Worm (Caenorhabditis elegans) whole organism, late embryonic: ENCODE data around the gene F41G3.18.
A peak's percentile ranks its signal among the peaks of the same experiment; 100 is the strongest.

Source experiments
- C08G9.2 ChIP-seq: sonication (generic microtip); optimal IDR thresholded peaks from 2 replicates; lab custom pipeline; 2016; ENCODE audit warnings: mild to moderate bottlenecking, missing genetic modification characterization, moderate library complexity, missing compliant biosample characterization
- C38D4.7 ChIP-seq: fragments of 200-800 bp; sonication (Bioruptor generic); optimal IDR thresholded peaks from 2 replicates; lab custom pipeline; 2018; ENCODE audit warnings: mild to moderate bottlenecking, missing genetic modification characterization, moderate library complexity, missing compliant biosample characterization
- K02D7.2 ChIP-seq: sonication (generic microtip); optimal IDR thresholded peaks from 2 replicates; lab custom pipeline; 2017; ENCODE audit warnings: mild to moderate bottlenecking, missing genetic modification characterization, missing compliant biosample characterization
- K09A11.1 ChIP-seq: sonication (generic microtip); optimal IDR thresholded peaks from 2 replicates; lab custom pipeline; 2017; ENCODE audit warnings: antibody characterized with exemption, mild to moderate bottlenecking, missing genetic modification characterization, missing compliant biosample characterization; ENCODE audit not compliant: insufficient read depth
- T23F11.4 ChIP-seq: fragments of 200-800 bp; sonication (Bioruptor generic); optimal IDR thresholded peaks from 2 replicates; lab custom pipeline; 2018; ENCODE audit warnings: mild to moderate bottlenecking, missing genetic modification characterization, missing compliant biosample characterization
- Y22D7AL.16 ChIP-seq: sonication (generic microtip); optimal IDR thresholded peaks from 2 replicates; lab custom pipeline; 2016; ENCODE audit warnings: missing genetic modification characterization, missing compliant biosample characterization
- ama-1 ChIP-seq: fragments of 150-350 bp; optimal IDR thresholded peaks from 2 replicates; lab custom pipeline; 2014
- ceh-19 ChIP-seq: fragments of 200-800 bp; sonication (Bioruptor generic); optimal IDR thresholded peaks from 2 replicates; lab custom pipeline; 2018; ENCODE audit warnings: mild to moderate bottlenecking, missing genetic modification characterization, missing compliant biosample characterization
- ceh-2 ChIP-seq: sonication (generic microtip); optimal IDR thresholded peaks from 2 replicates; lab custom pipeline; 2016; ENCODE audit warnings: missing genotype, missing genetic modification characterization, missing compliant biosample characterization
- ceh-22 ChIP-seq: sonication (generic microtip); optimal IDR thresholded peaks from 2 replicates; lab custom pipeline; 2017; ENCODE audit warnings: missing biosample characterization, missing genetic modification characterization
- ceh-24 ChIP-seq: sonication (generic microtip); optimal IDR thresholded peaks from 2 replicates; lab custom pipeline; 2016; ENCODE audit warnings: mild to moderate bottlenecking, missing genetic modification characterization, missing compliant biosample characterization
- ceh-30 ChIP-seq: fragments of 150-350 bp; optimal IDR thresholded peaks from 2 replicates; lab custom pipeline; 2014; ENCODE audit warnings: missing biosample characterization, missing genetic modification characterization
- ceh-31 ChIP-seq: sonication (generic microtip); optimal IDR thresholded peaks from 2 replicates; lab custom pipeline; 2016; ENCODE audit warnings: missing genetic modification characterization, missing compliant biosample characterization
- ceh-48 ChIP-seq: sonication (generic microtip); optimal IDR thresholded peaks from 2 replicates; lab custom pipeline; 2016; ENCODE audit warnings: missing genetic modification characterization, inconsistent platforms, missing compliant biosample characterization
- ceh-9 ChIP-seq: sonication (generic microtip); optimal IDR thresholded peaks from 2 replicates; lab custom pipeline; 2016; ENCODE audit warnings: mild to moderate bottlenecking, missing genetic modification characterization, inconsistent platforms, missing compliant biosample characterization
- che-1 ChIP-seq: sonication (generic microtip); optimal IDR thresholded peaks from 2 replicates; lab custom pipeline; 2016; ENCODE audit warnings: mild to moderate bottlenecking, missing genetic modification characterization, missing compliant biosample characterization
- dmd-4 ChIP-seq: sonication (generic microtip); optimal IDR thresholded peaks from 2 replicates; lab custom pipeline; 2016; ENCODE audit warnings: borderline replicate concordance, missing genetic modification characterization, missing compliant biosample characterization
- dve-1 ChIP-seq: sonication (generic microtip); optimal IDR thresholded peaks from 2 replicates; lab custom pipeline; 2017; ENCODE audit warnings: antibody characterized with exemption, mild to moderate bottlenecking, missing genetic modification characterization, missing compliant biosample characterization
- elt-2 ChIP-seq: sonication (generic microtip); optimal IDR thresholded peaks from 2 replicates; lab custom pipeline; 2016; ENCODE audit warnings: missing genetic modification reagents, missing genetic modification characterization, missing compliant biosample characterization
- ets-4 ChIP-seq: sonication (generic microtip); optimal IDR thresholded peaks from 2 replicates; lab custom pipeline; 2016; ENCODE audit warnings: missing genetic modification characterization, missing compliant biosample characterization
- eyg-1 ChIP-seq: sonication (generic microtip); optimal IDR thresholded peaks from 2 replicates; lab custom pipeline; 2016; ENCODE audit warnings: missing genotype, missing genetic modification characterization, missing compliant biosample characterization
- fkh-10 ChIP-seq: fragments of 150-350 bp; optimal IDR thresholded peaks from 2 replicates; lab custom pipeline; 2014; ENCODE audit warnings: missing biosample characterization, missing genetic modification reagents, missing genetic modification characterization
- fkh-6 ChIP-seq: sonication (generic microtip); optimal IDR thresholded peaks from 2 replicates; lab custom pipeline; 2016; ENCODE audit warnings: missing genetic modification characterization, missing compliant biosample characterization
- gmeb-2 ChIP-seq: sonication (generic microtip); optimal IDR thresholded peaks from 2 replicates; lab custom pipeline; 2016; ENCODE audit warnings: missing genetic modification characterization, inconsistent platforms, missing compliant biosample characterization
- hlh-30 ChIP-seq: sonication (generic microtip); optimal IDR thresholded peaks from 2 replicates; lab custom pipeline; 2017; ENCODE audit warnings: antibody characterized with exemption, missing genetic modification characterization, missing compliant biosample characterization; ENCODE audit not compliant: insufficient read depth
- hlh-6 ChIP-seq: sonication (generic microtip); optimal IDR thresholded peaks from 2 replicates; lab custom pipeline; 2016; ENCODE audit warnings: missing genotype, missing genetic modification characterization, missing compliant biosample characterization
- hlh-8 ChIP-seq: sonication (generic microtip); optimal IDR thresholded peaks from 2 replicates; lab custom pipeline; 2016; ENCODE audit warnings: missing genotype, missing genetic modification characterization, missing compliant biosample characterization
- lin-11 ChIP-seq: fragments of 200-800 bp; sonication (Bioruptor generic); optimal IDR thresholded peaks from 2 replicates; lab custom pipeline; 2018; ENCODE audit warnings: mild to moderate bottlenecking, missing genetic modification characterization, missing compliant biosample characterization
- madf-2 ChIP-seq: sonication (generic microtip); optimal IDR thresholded peaks from 2 replicates; lab custom pipeline; 2017; ENCODE audit warnings: missing genetic modification characterization, missing compliant biosample characterization
- mec-3 ChIP-seq: sonication (generic microtip); optimal IDR thresholded peaks from 2 replicates; lab custom pipeline; 2016; ENCODE audit warnings: borderline replicate concordance, missing genetic modification characterization, missing compliant biosample characterization
- nfya-1 ChIP-seq: sonication (generic microtip); optimal IDR thresholded peaks from 2 replicates; lab custom pipeline; 2017; ENCODE audit warnings: missing genetic modification characterization, mild to moderate bottlenecking, missing compliant biosample characterization, antibody characterized with exemption, moderate library complexity
- nhr-232 ChIP-seq: sonication (generic microtip); optimal IDR thresholded peaks from 2 replicates; lab custom pipeline; 2016; ENCODE audit warnings: missing genetic modification characterization, missing compliant biosample characterization
- pag-3 ChIP-seq: sonication (generic microtip); optimal IDR thresholded peaks from 2 replicates; lab custom pipeline; 2016; ENCODE audit warnings: missing compliant biosample characterization, missing genetic modification characterization, borderline replicate concordance
- pax-1 ChIP-seq: fragments of 150-350 bp; optimal IDR thresholded peaks from 2 replicates; lab custom pipeline; 2014; ENCODE audit warnings: missing biosample characterization, missing genetic modification characterization
- pha-2 ChIP-seq: sonication (generic microtip); optimal IDR thresholded peaks from 2 replicates; lab custom pipeline; 2017; ENCODE audit warnings: mild to moderate bottlenecking, missing genetic modification characterization, missing compliant biosample characterization
- pha-4 ChIP-seq: fragments of 150-350 bp; optimal IDR thresholded peaks from 2 replicates; lab custom pipeline; 2018; ENCODE audit warnings: missing biosample characterization, missing genetic modification reagents, missing genetic modification characterization
- pros-1 ChIP-seq: fragments of 150-350 bp; optimal IDR thresholded peaks from 2 replicates; lab custom pipeline; 2014; ENCODE audit warnings: missing biosample characterization, missing genetic modification reagents, missing genetic modification characterization
- ref-2 ChIP-seq: sonication (generic microtip); optimal IDR thresholded peaks from 2 replicates; lab custom pipeline; 2016; ENCODE audit warnings: missing genetic modification characterization, missing compliant biosample characterization
- rnt-1 ChIP-seq: sonication (generic microtip); optimal IDR thresholded peaks from 2 replicates; lab custom pipeline; 2016; ENCODE audit warnings: missing genetic modification characterization, missing compliant biosample characterization
- sdc-2 ChIP-seq: sonication (generic microtip); optimal IDR thresholded peaks from 2 replicates; lab custom pipeline; 2016; ENCODE audit warnings: missing genotype, missing genetic modification characterization, missing compliant biosample characterization
- sox-2 ChIP-seq: fragments of 200-800 bp; sonication (Bioruptor generic); IDR thresholded peaks from 2 replicates; pipeline ENCODE4 v1.3.6; 2022; ENCODE audit warnings: missing genetic modification reagents, missing genetic modification characterization, missing compliant biosample characterization
- tbx-2 ChIP-seq: sonication (generic microtip); optimal IDR thresholded peaks from 2 replicates; lab custom pipeline; 2016; ENCODE audit warnings: missing genetic modification characterization, missing compliant biosample characterization
- tbx-7 ChIP-seq: sonication (generic microtip); optimal IDR thresholded peaks from 2 replicates; lab custom pipeline; 2016; ENCODE audit warnings: missing genotype, missing genetic modification characterization, missing compliant biosample characterization
- unc-3 ChIP-seq, 2 experiments: fragments of 200-800 bp in 1 of 2; sonication (Bioruptor generic) in 1 of 2; sonication (generic microtip) in 1 of 2; conservative IDR thresholded peaks in 1 of 2; optimal IDR thresholded peaks in 1 of 2; 2 replicates each; pipeline versions ENCODE4 v1.3.6 to Lab custom; 2016 to 2022; ENCODE audit warnings: missing compliant biosample characterization in 2 of 2, missing genetic modification characterization in 2 of 2, missing genetic modification reagents in 1 of 2
- unc-42 ChIP-seq: sonication (generic microtip); optimal IDR thresholded peaks from 2 replicates; lab custom pipeline; 2016; ENCODE audit warnings: missing genotype, missing genetic modification characterization, missing compliant biosample characterization
- unc-55 ChIP-seq: sonication (generic microtip); optimal IDR thresholded peaks from 2 replicates; lab custom pipeline; 2017; ENCODE audit warnings: missing biosample characterization, missing genetic modification reagents, missing genetic modification characterization
- unc-86 ChIP-seq: sonication (generic microtip); optimal IDR thresholded peaks from 2 replicates; lab custom pipeline; 2016; ENCODE audit warnings: missing genetic modification characterization, missing compliant biosample characterization

F41G3.18 gene

ce11 chrII:6729331-6729730 is 38.8 kb upstream of the F41G3.18 start, which contains the start of gene T14B4.8 (continued):
- no peak for TF ChIP-seq dmd-4 (tag; lab: Kevin White, UChicago)
- no peak for TF ChIP-seq lin-11 (tag; lab: Kevin White, UChicago)
- TF ChIP-seq ceh-22 (tag; lab: Kevin White, UChicago) = no peak
- TF ChIP-seq unc-42 (tag; lab: Kevin White, UChicago) = peak; percentile 57
- peak; percentile 12 for TF ChIP-seq nfya-1
- peak; percentile 31 for TF ChIP-seq ceh-31 (tag; lab: Kevin White, UChicago)
- TF ChIP-seq dve-1 (tag; lab: Kevin White, UChicago) = no peak
- TF ChIP-seq pros-1 (tag; lab: Kevin White, UChicago) = no peak
- TF ChIP-seq eyg-1 (tag; lab: Kevin White, UChicago) = no peak
- TF ChIP-seq ama-1 (lab: Kevin White, UChicago) = no peak
- TF ChIP-seq hlh-6 (tag; lab: Kevin White, UChicago) = no peak
- TF ChIP-seq, all 69 proteins: peak for 6

ce11 chrII:6733718-6734117 is 34.4 kb upstream of the F41G3.18 start, which contains the start of gene T14B4.9:
Gene T14B4.9, minus strand, starts transcription at chrII:6733818.
- TF ChIP-seq ceh-22 (tag; lab: Kevin White, UChicago) (no peak), Y22D7AL.16 (no peak), T23F11.4 (GFP tag; lab: Kevin White, UChicago) (no peak)

- TF ChIP-seq unc-86 (tag; lab: Kevin White, UChicago) = peak; percentile 15
- TF ChIP-seq tbx-7 (tag; lab: Kevin White, UChicago) = peak; percentile 74
- no peak for TF ChIP-seq pha-4 (tag; lab: Kevin White, UChicago)
- TF ChIP-seq hlh-30 (tag; lab: Kevin White, UChicago) = no peak
- no peak for TF ChIP-seq ceh-48 (tag; lab: Kevin White, UChicago)
- TF ChIP-seq hlh-6 (tag; lab: Kevin White, UChicago) = no peak
- no peak for TF ChIP-seq sox-2 (GFP tag; lab: Robert Waterston, UW)
- TF ChIP-seq hlh-8 (tag; lab: Kevin White, UChicago) = peak; percentile 75
- no peak for TF ChIP-seq madf-2 (tag; lab: Kevin White, UChicago)
- TF ChIP-seq pag-3 (tag; lab: Kevin White, UChicago) = no peak
- no peak for TF ChIP-seq ceh-24 (tag; lab: Kevin White, UChicago)
- TF ChIP-seq T23F11.4 (GFP tag; lab: Kevin White, UChicago) = no peak
- TF ChIP-seq ceh-19 (GFP tag; lab: Kevin White, UChicago) = no peak
- no peak for TF ChIP-seq unc-55 (GFP tag; lab: Kevin White, UChicago)
- TF ChIP-seq C08G9.2 = peak; percentile 80
- TF ChIP-seq elt-2 = peak; percentile 71
- no peak for TF ChIP-seq fkh-10 (GFP tag; lab: Kevin White, UChicago)
- TF ChIP-seq ets-4 (tag; lab: Kevin White, UChicago) = peak; percentile 76
- TF ChIP-seq ceh-31 (tag; lab: Kevin White, UChicago) = peak; percentile 95
- no peak for TF ChIP-seq unc-3 (GFP tag; conservative IDR thresholded peaks at IDR 0.05; lab: Robert Waterston, UW)
- no peak for TF ChIP-seq unc-3 (tag; optimal IDR thresholded peaks at IDR 0.05; lab: Kevin White, UChicago)
- peak; percentile 61 for TF ChIP-seq fkh-6 (tag; lab: Kevin White, UChicago)
- no peak for TF ChIP-seq ama-1 (lab: Kevin White, UChicago)
- no peak for TF ChIP-seq ceh-9
- peak; percentile 6 for TF ChIP-seq pax-1
- TF ChIP-seq unc-42 (tag; lab: Kevin White, UChicago) = peak; percentile 44
- peak; percentile 91 for TF ChIP-seq tbx-2
- peak; percentile 49 for TF ChIP-seq rnt-1 (tag; lab: Kevin White, UChicago)
- peak; percentile 76 for TF ChIP-seq ref-2 (tag; lab: Kevin White, UChicago)
- no peak for TF ChIP-seq nhr-232 (tag; lab: Kevin White, UChicago)
- TF ChIP-seq eyg-1 (tag; lab: Kevin White, UChicago) = no peak
- TF ChIP-seq K09A11.1 = no peak
- no peak for TF ChIP-seq K02D7.2 (tag; lab: Kevin White, UChicago)
- no peak for TF ChIP-seq pha-2
- no peak for TF ChIP-seq sdc-2 (tag; lab: Kevin White, UChicago)
- TF ChIP-seq mec-3 = no peak
- no peak for TF ChIP-seq C38D4.7 (GFP tag; lab: Kevin White, UChicago)
- TF ChIP-seq che-1 (tag; lab: Kevin White, UChicago) = no peak
- no peak for TF ChIP-seq gmeb-2 (tag; lab: Kevin White, UChicago)
- no peak for TF ChIP-seq nfya-1
- TF ChIP-seq ceh-30 = no peak
- TF ChIP-seq ceh-2 = peak; percentile 78
Observed at ce11 chrII:6734674-6735073, 33.4 kb upstream of the F41G3.18 start, which contains the start of gene T14B4.3. Gene T14B4.3, plus strand, starts transcription at chrII:6734937.
